Worm (Caenorhabditis elegans): ENCODE results near the gene W07G4.2.

Gene W07G4.2

DNA sequence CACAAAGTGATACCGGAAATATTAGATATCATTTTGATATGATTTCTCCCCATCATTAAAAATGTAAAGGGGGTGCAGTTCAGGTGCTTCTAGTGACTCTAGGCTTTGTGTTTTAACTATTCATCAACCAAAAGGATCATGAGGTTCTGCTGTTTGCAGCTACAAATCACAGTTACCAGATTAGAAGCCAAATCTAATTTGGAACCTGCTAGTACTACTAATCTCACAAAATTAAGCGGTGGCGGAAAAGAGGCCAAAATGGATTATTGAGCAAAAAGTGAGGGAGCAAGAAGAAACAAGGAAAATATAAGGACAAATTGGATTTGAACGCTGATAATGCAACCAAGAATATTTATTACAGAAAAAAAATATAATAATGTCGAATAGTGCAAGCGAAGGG is 37.8 kb upstream of the W07G4.2 start (continued):
- TF ChIP-seq daf-16 (GFP tag; optimal IDR thresholded peaks at IDR 0.05) (no peak), daf-16 (tag; optimal IDR thresholded peaks at IDR 0.05) (no peak), zag-1 (tag; optimal IDR thresholded peaks at IDR 0.05) (no peak)

- no peak for TF ChIP-seq jun-1 (tag; optimal IDR thresholded peaks at IDR 0.05)
- TF ChIP-seq madf-9 (GFP tag; conservative IDR thresholded peaks at IDR 0.05), result no peak
- TF ChIP-seq lir-3 (tag; optimal IDR thresholded peaks at IDR 0.05), result no peak
- no peak for TF ChIP-seq mdt-29 (GFP tag; IDR thresholded peaks at IDR 0.05)
- no peak for TF ChIP-seq nhr-28 (tag; optimal IDR thresholded peaks at IDR 0.05)
- no peak for TF ChIP-seq egl-27 (tag; optimal IDR thresholded peaks at IDR 0.05)
- no peak for TF ChIP-seq cey-2 (tag; optimal IDR thresholded peaks at IDR 0.05; ENCODE audit: borderline replicate concordance, insufficient read depth)
- TF ChIP-seq ces-1 (GFP tag; optimal IDR thresholded peaks at IDR 0.05), result no peak
- TF ChIP-seq Y75B8A.6 (GFP tag; IDR thresholded peaks at IDR 0.05), result no peak
- TF ChIP-seq T26A8.4 (GFP tag; IDR thresholded peaks at IDR 0.05), result no peak
- no peak for TF ChIP-seq F44E2.7 (GFP tag; IDR thresholded peaks at IDR 0.05)
- no peak for TF ChIP-seq madf-5 (GFP tag; IDR thresholded peaks at IDR 0.05)
Observed at ce11 chrV:13073145-13073544, 36.8 kb upstream of the W07G4.2 start.

DNA sequence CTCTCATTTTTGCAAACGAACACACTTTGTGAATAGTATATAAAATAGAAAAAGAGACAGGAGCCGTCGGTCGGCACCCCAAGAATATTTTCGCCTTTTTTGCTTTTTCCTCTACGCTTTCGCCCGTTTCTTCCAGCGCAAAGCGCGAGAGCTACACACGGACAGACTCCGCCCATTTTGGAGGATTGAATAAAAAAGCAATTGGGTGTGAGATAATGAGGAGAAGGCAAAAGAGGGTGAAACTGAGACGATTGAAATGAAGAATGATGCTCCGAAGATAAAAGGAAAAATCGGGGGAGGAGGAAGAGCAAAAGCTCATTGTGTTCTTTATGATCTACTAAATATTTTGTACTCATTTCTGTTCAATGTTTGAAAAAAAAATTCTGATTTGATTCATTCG is 34.7 kb upstream of the W07G4.2 start, which contains the start of gene C34B4.3:
TSS of gene C34B4.3 (minus strand) at position 101 of the 400 bp plus-strand sequence.
- TF ChIP-seq snpc-4 (tag; optimal IDR thresholded peaks at IDR 0.05), result no peak
- no peak for TF ChIP-seq rbr-2 (tag; optimal IDR thresholded peaks at IDR 0.05)
- no peak for TF ChIP-seq Y105C5A.15 (GFP tag; IDR thresholded peaks at IDR 0.05)
- no peak for TF ChIP-seq Y75B8A.6 (GFP tag; IDR thresholded peaks at IDR 0.05)
- no peak for TF ChIP-seq pqm-1 (tag; optimal IDR thresholded peaks at IDR 0.05)
- no peak for TF ChIP-seq D1046.2 (GFP tag; IDR thresholded peaks at IDR 0.05)
- TF ChIP-seq nhr-102 (tag; optimal IDR thresholded peaks at IDR 0.05), result no peak
- no peak for TF ChIP-seq tag-97 (GFP tag; IDR thresholded peaks at IDR 0.05)
- TF ChIP-seq mxl-2 (GFP tag; conservative IDR thresholded peaks at IDR 0.05), result no peak
- no peak for TF ChIP-seq egl-27 (tag; optimal IDR thresholded peaks at IDR 0.05)

ce11 chrV:13070278-13070677 is 33.9 kb upstream of the W07G4.2 start:
- TF ChIP-seq daf-19 (GFP tag; conservative IDR thresholded peaks at IDR 0.05) (no peak), aly-2 (tag; optimal IDR thresholded peaks at IDR 0.05) (no peak), snpc-1.2 (GFP tag; IDR thresholded peaks at IDR 0.05) (no peak), aha-1 (tag) (peak; percentile 91), spr-3 (GFP tag; optimal IDR thresholded peaks at IDR 0.05) (no peak)

DNA sequence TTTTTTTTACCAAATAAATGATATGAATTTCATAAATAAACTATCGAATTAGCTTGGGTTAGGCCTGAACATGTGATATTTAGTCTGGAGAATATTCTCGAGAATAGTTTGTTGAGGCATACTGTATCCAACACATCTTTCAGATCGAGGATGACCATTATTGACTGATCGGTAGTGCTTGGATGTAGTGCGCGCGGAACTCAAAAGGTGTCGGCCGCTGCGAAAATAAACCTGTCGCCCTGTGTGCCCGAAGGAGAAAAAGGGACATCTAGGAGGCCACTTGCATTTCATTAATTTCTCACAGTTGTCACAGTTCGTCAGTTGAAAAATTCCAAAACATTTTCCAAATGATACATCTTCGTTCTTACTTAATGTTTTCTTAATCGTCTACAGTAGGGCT is 27.8 kb upstream of the W07G4.2 start:
- no peak for TF ChIP-seq ceh-82 (tag; optimal IDR thresholded peaks at IDR 0.05)
- TF ChIP-seq ZK337.2 (GFP tag; IDR thresholded peaks at IDR 0.05), result no peak
- TF ChIP-seq madf-5 (GFP tag; IDR thresholded peaks at IDR 0.05), result no peak
- no peak for TF ChIP-seq mep-1 (tag; optimal IDR thresholded peaks at IDR 0.05)
- TF ChIP-seq madf-9 (GFP tag; conservative IDR thresholded peaks at IDR 0.05), result no peak
- no peak for TF ChIP-seq pqm-1 (tag; optimal IDR thresholded peaks at IDR 0.05)
- no peak for TF ChIP-seq lim-7 (GFP tag; IDR thresholded peaks at IDR 0.05)
- no peak for TF ChIP-seq D1046.2 (GFP tag; IDR thresholded peaks at IDR 0.05)
- TF ChIP-seq ceh-44 (GFP tag; IDR thresholded peaks at IDR 0.05), result 0 out of 2 replicates have a peak, but pooled peaks have one; percentile 31
- TF ChIP-seq aha-1 (tag), result peak; percentile 56
- no peak for TF ChIP-seq nhr-10 (tag; optimal IDR thresholded peaks at IDR 0.05)
- TF ChIP-seq nhr-77 (tag; optimal IDR thresholded peaks at IDR 0.05), result no peak
- no peak for TF ChIP-seq set-16 (GFP tag; IDR thresholded peaks at IDR 0.05)
- no peak for TF ChIP-seq Y48G9A.11 (GFP tag; IDR thresholded peaks at IDR 0.05)
- TF ChIP-seq nhr-42 (GFP tag; IDR thresholded peaks at IDR 0.05), result no peak
- TF ChIP-seq gei-8 (GFP tag; optimal IDR thresholded peaks at IDR 0.05), result no peak
- 0 out of 2 replicates have a peak, but pooled peaks have one; percentile 13 for TF ChIP-seq daf-19 (GFP tag; conservative IDR thresholded peaks at IDR 0.05)
- no peak for TF ChIP-seq lin-1 (GFP tag; IDR thresholded peaks at IDR 0.05)
- TF ChIP-seq fkh-10 (GFP tag; optimal IDR thresholded peaks at IDR 0.05), result no peak
- TF ChIP-seq dmd-8 (GFP tag; IDR thresholded peaks at IDR 0.05), result no peak

Data from whole organism, L4 larva.